Worm (Caenorhabditis elegans) whole organism, L4/young adult: Measurements from ENCODE around the gene Y116A8C.10.

Source experiments
- W03F9.2 ChIP-seq: fragments of 150-350 bp; optimal IDR thresholded peaks from 2 replicates; lab custom pipeline; 2014; ENCODE audit warnings: missing biosample characterization, missing genetic modification characterization
- dao-5 ChIP-seq: sonication (generic microtip); optimal IDR thresholded peaks from 2 replicates; lab custom pipeline; 2016; ENCODE audit warnings: missing genotype, missing genetic modification characterization, moderate library complexity, missing compliant biosample characterization
- him-1 ChIP-seq: sonication (generic microtip); optimal IDR thresholded peaks from 2 replicates; lab custom pipeline; 2016; ENCODE audit warnings: missing genotype, missing genetic modification reagents, missing genetic modification characterization, missing compliant biosample characterization

- TF ChIP-seq dao-5 (tag; lab: Kevin White, UChicago) (no peak), W03F9.2 (tag; lab: Kevin White, UChicago) (no peak), him-1 (tag; lab: Kevin White, UChicago) (no peak)
Measured at ce11 chrIV:16926558-16926957, 12.3 kb downstream of the Y116A8C.10 start.
